Fruit fly (Drosophila melanogaster) whole organism, embryonic: ENCODE data around the gene CG1231.
A peak's percentile ranks its signal among the peaks of the same experiment; 100 is the strongest.

Source experiments
- CG10267 ChIP-seq: fragments of 200-800 bp; sonication (Bioruptor generic); optimal IDR thresholded peaks from 2 replicates; lab custom pipeline; 2018; ENCODE audit warnings: missing biosample characterization, mild to moderate bottlenecking, missing genetic modification characterization, moderate library complexity
- CG10462 ChIP-seq: fragments of 200-800 bp; sonication (Bioruptor generic); optimal IDR thresholded peaks from 2 replicates; lab custom pipeline; 2016; ENCODE audit warnings: missing biosample characterization, missing genetic modification characterization
- CG11456 ChIP-seq: fragments of 200-800 bp; sonication (Bioruptor generic); IDR thresholded peaks from 3 replicates; pipeline ENCODE4 v1.3.6; 2022; ENCODE audit warnings: missing biosample characterization, missing genetic modification characterization
- CG12155 ChIP-seq: fragments of 200-800 bp; sonication (Bioruptor generic); optimal IDR thresholded peaks from 3 replicates; lab custom pipeline; 2016; ENCODE audit warnings: missing biosample characterization, missing genetic modification characterization
- CG14667 ChIP-seq: fragments of 200-800 bp; sonication (Bioruptor generic); IDR thresholded peaks from 2 replicates; pipeline ENCODE4 v1.3.6; 2022; ENCODE audit warnings: missing biosample characterization, missing genetic modification characterization
- CG15269 ChIP-seq: fragments of 200-800 bp; sonication (Bioruptor generic); optimal IDR thresholded peaks from 2 replicates; lab custom pipeline; 2018; ENCODE audit warnings: missing biosample characterization, mild to moderate bottlenecking, missing genetic modification characterization, moderate library complexity
- CG1529 ChIP-seq: fragments of 200-800 bp; sonication (Bioruptor generic); optimal IDR thresholded peaks from 3 replicates; lab custom pipeline; 2018; ENCODE audit warnings: missing biosample characterization, missing genetic modification characterization
- CG15696 ChIP-seq: fragments of 200-800 bp; sonication (Bioruptor generic); optimal IDR thresholded peaks from 2 replicates; lab custom pipeline; 2019; ENCODE audit warnings: missing biosample characterization, mild to moderate bottlenecking, missing genetic modification characterization, moderate library complexity
- CG17385 ChIP-seq: fragments of 200-800 bp; sonication (Bioruptor generic); optimal IDR thresholded peaks from 3 replicates; lab custom pipeline; 2018; ENCODE audit warnings: missing biosample characterization, mild to moderate bottlenecking, missing genetic modification characterization
- CG17568 ChIP-seq: fragments of 200-800 bp; sonication (Bioruptor generic); optimal IDR thresholded peaks from 2 replicates; lab custom pipeline; 2018; ENCODE audit warnings: missing biosample characterization, mild to moderate bottlenecking, missing genetic modification characterization, moderate library complexity
- CG2120 ChIP-seq: fragments of 200-800 bp; sonication (Bioruptor generic); optimal IDR thresholded peaks from 3 replicates; lab custom pipeline; 2016; ENCODE audit warnings: missing biosample characterization, missing genetic modification characterization
- CG2875 ChIP-seq: fragments of 200-800 bp; sonication (Bioruptor generic); optimal IDR thresholded peaks from 2 replicates; lab custom pipeline; 2017; ENCODE audit warnings: missing biosample characterization, mild to moderate bottlenecking, missing genetic modification characterization, missing genetic modification reagents
- CG32532 ChIP-seq: fragments of 200-800 bp; sonication (Bioruptor generic); IDR thresholded peaks from 2 replicates; pipeline ENCODE4 v1.3.6; 2022; ENCODE audit warnings: missing biosample characterization, missing genetic modification characterization
- CG4617 ChIP-seq: fragments of 200-800 bp; sonication (Bioruptor generic); optimal IDR thresholded peaks from 3 replicates; lab custom pipeline; 2016; ENCODE audit warnings: missing biosample characterization, missing genetic modification characterization, borderline replicate concordance
- CG4820 ChIP-seq: fragments of 200-800 bp; sonication (Bioruptor generic); optimal IDR thresholded peaks from 3 replicates; lab custom pipeline; 2016; ENCODE audit warnings: missing biosample characterization, missing genetic modification characterization
- CG4854 ChIP-seq: fragments of 200-800 bp; sonication (Bioruptor generic); optimal IDR thresholded peaks from 2 replicates; lab custom pipeline; 2016; ENCODE audit warnings: missing biosample characterization, missing genetic modification characterization, inconsistent platforms
- CG6175 ChIP-seq: fragments of 200-800 bp; sonication (Bioruptor generic); IDR thresholded peaks from 3 replicates; pipeline ENCODE4 v1.3.6; 2022; ENCODE audit warnings: missing biosample characterization, missing genetic modification characterization
- CG6854 ChIP-seq: fragments of 200-800 bp; sonication (Bioruptor generic); optimal IDR thresholded peaks from 3 replicates; lab custom pipeline; 2017; ENCODE audit warnings: missing biosample characterization, mild to moderate bottlenecking, missing genetic modification characterization
- CkIIα-i1 ChIP-seq: fragments of 200-800 bp; sonication (Bioruptor generic); IDR thresholded peaks from 2 replicates; pipeline ENCODE4 v1.3.6; 2022; ENCODE audit warnings: missing biosample characterization, missing genetic modification characterization
- E2f1 ChIP-seq: fragments of 200-800 bp; sonication (Bioruptor generic); IDR thresholded peaks from 2 replicates; pipeline ENCODE4 v1.3.6; 2022; ENCODE audit warnings: missing biosample characterization, missing genetic modification characterization
- E2f2 ChIP-seq: fragments of 200-800 bp; sonication (Bioruptor generic); IDR thresholded peaks from 2 replicates; pipeline ENCODE4 v1.3.6; 2022; ENCODE audit warnings: missing biosample characterization, missing genetic modification characterization
- Eip74EF ChIP-seq, 2 experiments: fragments of 200-800 bp in 1 of 2; fragments of >200 bp in 1 of 2; sonication (Bioruptor generic) in 1 of 2; optimal IDR thresholded peaks; 2 replicates each; lab custom pipeline; 2017 to 2019; ENCODE audit warnings: missing biosample characterization in 2 of 2, missing genetic modification characterization in 2 of 2, mild to moderate bottlenecking in 1 of 2, moderate library complexity in 1 of 2
- Fer3 ChIP-seq: fragments of 200-800 bp; sonication (Bioruptor generic); optimal IDR thresholded peaks from 2 replicates; lab custom pipeline; 2018; ENCODE audit warnings: missing biosample characterization, mild to moderate bottlenecking, missing genetic modification characterization, moderate library complexity
- H2.0 ChIP-seq: fragments of 200-800 bp; sonication (Bioruptor generic); IDR thresholded peaks from 2 replicates; pipeline ENCODE4 v1.3.6; 2022; ENCODE audit warnings: missing biosample characterization, missing genetic modification characterization
- HLH4C ChIP-seq: fragments of 200-800 bp; sonication (Bioruptor generic); IDR thresholded peaks from 3 replicates; pipeline ENCODE4 v1.3.6; 2022; ENCODE audit warnings: missing biosample characterization, missing genetic modification characterization; ENCODE audit not compliant: partially characterized antibody
- Hey ChIP-seq: fragments of 200-800 bp; sonication (Bioruptor generic); optimal IDR thresholded peaks from 3 replicates; lab custom pipeline; 2018; ENCODE audit warnings: missing biosample characterization, mild to moderate bottlenecking, missing genetic modification characterization
- Hr39 ChIP-seq: fragments of >200 bp; optimal IDR thresholded peaks from 2 replicates; lab custom pipeline; 2017
- Hr78 ChIP-seq, 2 experiments: fragments of 200-800 bp in 1 of 2; fragments of >200 bp in 1 of 2; sonication (Bioruptor generic) in 1 of 2; optimal IDR thresholded peaks; 2 replicates each; lab custom pipeline; 2017 to 2019; ENCODE audit warnings: missing biosample characterization in 2 of 2, missing genetic modification characterization in 2 of 2, mild to moderate bottlenecking in 1 of 2, moderate library complexity in 1 of 2
- NFAT ChIP-seq: fragments of 200-800 bp; sonication (Bioruptor generic); IDR thresholded peaks from 2 replicates; pipeline ENCODE4 v1.3.6; 2022; ENCODE audit warnings: missing biosample characterization, missing genetic modification characterization
- Oli ChIP-seq: fragments of 200-800 bp; sonication (Bioruptor generic); optimal IDR thresholded peaks from 2 replicates; lab custom pipeline; 2018; ENCODE audit warnings: missing biosample characterization, mild to moderate bottlenecking, missing genetic modification characterization, moderate library complexity
- Opbp ChIP-seq: fragments of 200-800 bp; sonication (Bioruptor generic); IDR thresholded peaks from 3 replicates; pipeline ENCODE4 v1.3.6; 2022; ENCODE audit warnings: missing biosample characterization, missing genetic modification characterization; ENCODE audit not compliant: partially characterized antibody
- Rx ChIP-seq: fragments of 200-800 bp; sonication (Bioruptor generic); IDR thresholded peaks from 2 replicates; pipeline ENCODE4 v1.3.6; 2022; ENCODE audit warnings: missing biosample characterization, missing genetic modification characterization
- Sin3A ChIP-seq: fragments of >200 bp; optimal IDR thresholded peaks from 2 replicates; lab custom pipeline; 2018
- Sox100B ChIP-seq: fragments of 200-800 bp; sonication (Bioruptor generic); optimal IDR thresholded peaks from 3 replicates; lab custom pipeline; 2018; ENCODE audit warnings: missing biosample characterization, mild to moderate bottlenecking, missing genetic modification characterization
- Sry-β ChIP-seq: fragments of 200-800 bp; sonication (Bioruptor generic); optimal IDR thresholded peaks from 2 replicates; lab custom pipeline; 2018; ENCODE audit warnings: missing biosample characterization, mild to moderate bottlenecking, missing genetic modification characterization, moderate library complexity
- amos ChIP-seq: fragments of 200-800 bp; sonication (Bioruptor generic); IDR thresholded peaks from 2 replicates; pipeline ENCODE4 v1.3.6; 2022; ENCODE audit warnings: missing biosample characterization, missing genetic modification characterization; ENCODE audit not compliant: partially characterized antibody
- br ChIP-seq: fragments of >200 bp; optimal IDR thresholded peaks from 2 replicates; lab custom pipeline; 2017
- ems ChIP-seq: fragments of 200-800 bp; sonication (Bioruptor generic); optimal IDR thresholded peaks from 3 replicates; lab custom pipeline; 2016; ENCODE audit warnings: missing biosample characterization, missing genetic modification characterization
- eve ChIP-seq, 2 experiments: fragments of >200 bp; optimal IDR thresholded peaks; 2 replicates each; lab custom pipeline; 2017; ENCODE audit warnings: missing biosample characterization in 2 of 2, missing genetic modification characterization in 2 of 2
- fru ChIP-seq: fragments of >200 bp; optimal IDR thresholded peaks from 2 replicates; lab custom pipeline; 2017
- ham ChIP-seq: fragments of 200-800 bp; sonication (Bioruptor generic); IDR thresholded peaks from 2 replicates; pipeline ENCODE4 v1.3.6; 2022; ENCODE audit warnings: missing biosample characterization, missing genetic modification characterization
- inv ChIP-seq: fragments of 200-800 bp; sonication (Bioruptor generic); IDR thresholded peaks from 2 replicates; pipeline ENCODE4 v1.3.6; 2022; ENCODE audit warnings: missing biosample characterization, missing genetic modification characterization; ENCODE audit not compliant: partially characterized antibody
- oc ChIP-seq: fragments of 200-800 bp; sonication (Bioruptor generic); optimal IDR thresholded peaks from 2 replicates; lab custom pipeline; 2018; ENCODE audit warnings: missing biosample characterization, mild to moderate bottlenecking, missing genetic modification characterization, moderate library complexity
- pb ChIP-seq: fragments of 200-800 bp; sonication (Bioruptor generic); optimal IDR thresholded peaks from 3 replicates; lab custom pipeline; 2016; ENCODE audit warnings: missing biosample characterization, missing genetic modification characterization
- run ChIP-seq: fragments of 200-800 bp; sonication (Bioruptor generic); optimal IDR thresholded peaks from 3 replicates; lab custom pipeline; 2018; ENCODE audit warnings: missing biosample characterization, mild to moderate bottlenecking, missing genetic modification characterization
- sens-2 ChIP-seq: fragments of 200-800 bp; sonication (Bioruptor generic); IDR thresholded peaks from 2 replicates; pipeline ENCODE4 v1.3.6; 2022; ENCODE audit warnings: missing biosample characterization, missing genetic modification characterization
- sima ChIP-seq: fragments of 200-800 bp; sonication (Bioruptor generic); optimal IDR thresholded peaks from 2 replicates; lab custom pipeline; 2016; ENCODE audit warnings: missing biosample characterization, missing genetic modification characterization
- ssp ChIP-seq: fragments of 200-800 bp; sonication (Bioruptor generic); IDR thresholded peaks from 2 replicates; pipeline ENCODE4 v1.3.6; 2022; ENCODE audit warnings: missing biosample characterization, missing genetic modification characterization
- vnd ChIP-seq: fragments of 200-800 bp; sonication (Bioruptor generic); IDR thresholded peaks from 3 replicates; pipeline ENCODE4 v1.3.6; 2022; ENCODE audit warnings: missing biosample characterization, missing genetic modification characterization; ENCODE audit not compliant: partially characterized antibody
- vvl ChIP-seq: fragments of 200-800 bp; sonication (Bioruptor generic); IDR thresholded peaks from 2 replicates; pipeline ENCODE4 v1.3.6; 2022; ENCODE audit warnings: missing biosample characterization, missing genetic modification characterization

CG1231 gene

dm6 chr3L:347641-348405, 8.4 kb upstream of the CG1231 start (continued):
- TF ChIP-seq Hr78 (GFP tag; optimal IDR thresholded peaks at IDR 0.05; lab: Kevin White, UChicago) (peak in 1 of 2 experiments; percentile 80), CG1529 (GFP tag; lab: Kevin White, UChicago) (peak; percentile 74), E2f2 (GFP tag; lab: Robert Waterston, UW) (peak; percentile 28; the same call in 1 of the 2 replicates), sima (GFP tag; lab: Kevin White, UChicago) (peak; percentile 16), CG6175 (no peak), CG10462 (GFP tag; lab: Kevin White, UChicago) (no peak), pb (GFP tag; lab: Kevin White, UChicago) (peak; percentile 71), Sry-β (GFP tag; lab: Kevin White, UChicago) (peak; percentile 27), Oli (peak; percentile 77), ems (GFP tag; lab: Kevin White, UChicago) (peak; percentile 67), CG6854 (GFP tag; lab: Kevin White, UChicago) (no peak), CG14667 (peak; percentile 51), vvl (GFP tag; lab: Robert Waterston, UW) (peak; percentile 86), vnd (no peak), CG4617 (no peak), HLH4C (GFP tag; lab: Robert Waterston, UW) (no peak), Rx (peak; percentile 71), CG15696 (peak; percentile 22), CG17385 (GFP tag; lab: Kevin White, UChicago) (peak; percentile 88), CG2120 (GFP tag; lab: Kevin White, UChicago) (no peak), ssp (GFP tag; lab: Robert Waterston, UW) (peak; percentile 65), Eip74EF (GFP tag; optimal IDR thresholded peaks at IDR 0.05; lab: Kevin White, UChicago) (peak in 1 of 2 experiments; percentile 54), eve (GFP tag; optimal IDR thresholded peaks at IDR 0.05; lab: Kevin White, UChicago) (no peak), fru (lab: Kevin White, UChicago) (no peak), NFAT (GFP tag; lab: Robert Waterston, UW) (peak; percentile 40; the same call in 1 of the 2 replicates), run (tag; lab: Kevin White, UChicago) (no peak), CG32532 (no peak), Fer3 (tag; lab: Kevin White, UChicago) (peak; percentile 34), br (lab: Kevin White, UChicago) (no peak), H2.0 (GFP tag; lab: Robert Waterston, UW) (peak; percentile 48; the same call in 1 of the 2 replicates), Hey (tag; lab: Kevin White, UChicago) (no peak), CG10267 (tag; lab: Kevin White, UChicago) (peak; percentile 67), CkIIα-i1 (GFP tag; lab: Robert Waterston, UW) (no peak), CG12155 (peak; percentile 51), Sox100B (GFP tag; lab: Kevin White, UChicago) (peak; percentile 69), Hr39 (lab: Kevin White, UChicago) (no peak), Sin3A (lab: Kevin White, UChicago) (no peak), CG2875 (GFP tag; lab: Kevin White, UChicago) (peak; percentile 61), CG4820 (peak; percentile 74), sens-2 (GFP tag; lab: Robert Waterston, UW) (peak; percentile 59; the same call in 1 of the 2 replicates), E2f1 (GFP tag; lab: Robert Waterston, UW) (peak; percentile 68), CG17568 (GFP tag; lab: Kevin White, UChicago) (peak; percentile 34), inv (GFP tag; lab: Robert Waterston, UW) (no peak), CG11456 (GFP tag; lab: Robert Waterston, UW) (no peak), Opbp (GFP tag; lab: Robert Waterston, UW) (no peak), CG4854 (GFP tag; lab: Kevin White, UChicago) (no peak), ham (GFP tag; lab: Robert Waterston, UW) (no peak), oc (tag; lab: Kevin White, UChicago) (peak; percentile 77), amos (GFP tag; lab: Robert Waterston, UW) (no peak), CG15269 (tag; lab: Kevin White, UChicago) (peak; percentile 26)
